1 fruit fly cellular context compared by ENCODE assay signal in the genomic region with DNA sequence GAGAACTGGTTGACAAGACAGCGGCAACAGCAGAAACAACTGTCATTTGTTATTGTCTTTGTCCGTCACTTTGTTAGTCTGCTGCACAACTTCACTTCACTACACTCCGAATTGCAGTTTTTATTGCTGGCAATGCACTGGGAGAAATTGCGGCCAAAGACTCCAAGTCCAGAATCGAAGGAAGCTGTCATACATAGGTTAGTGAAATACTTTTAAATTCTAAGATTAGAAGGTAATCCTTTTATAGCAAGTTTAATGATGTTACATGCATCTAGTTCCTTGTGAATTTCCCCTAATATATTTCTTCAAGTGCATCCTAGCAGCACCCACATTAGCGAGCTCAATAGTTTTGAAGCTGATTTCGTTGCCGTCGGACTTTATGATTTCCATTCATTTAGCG.
TF ChIP-seq lines count a peak whose summit lies in the region.

No protein-coding gene starts in this region.

TF ChIP-seq in whole organism, embryonic, 481 proteins besides CTCF, POLR2A, EP300 and RAD21 (continued from another document and continues in another):
- peak; percentile 0 for TF ChIP-seq lilli (GFP tag; optimal IDR thresholded peaks at IDR 0.05; lab: Kevin White, UChicago)
- peak; percentile 32 for TF ChIP-seq Xbp1 (GFP tag; optimal IDR thresholded peaks at IDR 0.05; lab: Kevin White, UChicago)
- TF ChIP-seq sisA (GFP tag; IDR thresholded peaks at IDR 0.05; lab: Robert Waterston, UW) = peak; percentile 63
- no peak for TF ChIP-seq stc (GFP tag; IDR thresholded peaks at IDR 0.05; lab: Robert Waterston, UW)
- TF ChIP-seq NK7.1 (GFP tag; optimal IDR thresholded peaks at IDR 0.05; lab: Kevin White, UChicago) = no peak
- TF ChIP-seq CG18262 (tag; optimal IDR thresholded peaks at IDR 0.05; lab: Kevin White, UChicago) = peak; percentile 54
- peak; percentile 65; the same call in 1 of the 2 replicates for TF ChIP-seq Xrp1 (GFP tag; IDR thresholded peaks at IDR 0.05; lab: Robert Waterston, UW)
- TF ChIP-seq CG1602 (GFP tag; optimal IDR thresholded peaks at IDR 0.05; lab: Kevin White, UChicago) = peak; percentile 3
- peak; percentile 15 for TF ChIP-seq CG16863 (GFP tag; optimal IDR thresholded peaks at IDR 0.05; lab: Kevin White, UChicago)
- TF ChIP-seq tll (GFP tag; optimal IDR thresholded peaks at IDR 0.05; lab: Kevin White, UChicago) = no peak
- TF ChIP-seq Usf (GFP tag; optimal IDR thresholded peaks at IDR 0.05; lab: Kevin White, UChicago) = no peak
- no peak for TF ChIP-seq CG9932 (GFP tag; IDR thresholded peaks at IDR 0.05; lab: Robert Waterston, UW)
- TF ChIP-seq CG1233 (GFP tag; optimal IDR thresholded peaks at IDR 0.05; lab: Kevin White, UChicago) = peak; percentile 36
- no peak for TF ChIP-seq Rx (GFP tag; IDR thresholded peaks at IDR 0.05; lab: Robert Waterston, UW)
- no peak for TF ChIP-seq sob (GFP tag; IDR thresholded peaks at IDR 0.05; lab: Robert Waterston, UW)
- TF ChIP-seq CG4360 (GFP tag; IDR thresholded peaks at IDR 0.05; lab: Robert Waterston, UW) = no peak
- peak; percentile 45 for TF ChIP-seq CG6254 (GFP tag; optimal IDR thresholded peaks at IDR 0.05; lab: Kevin White, UChicago)
- TF ChIP-seq CG7839 (tag; optimal IDR thresholded peaks at IDR 0.05; lab: Kevin White, UChicago) = peak; percentile 31
- no peak for TF ChIP-seq CG3726 (GFP tag; IDR thresholded peaks at IDR 0.05; lab: Robert Waterston, UW)
- TF ChIP-seq wor (GFP tag; IDR thresholded peaks at IDR 0.05; lab: Robert Waterston, UW) = no peak
- no peak for TF ChIP-seq CG10321 (GFP tag; IDR thresholded peaks at IDR 0.05; lab: Robert Waterston, UW)
- peak; percentile 75 for TF ChIP-seq zfh1 (GFP tag; IDR thresholded peaks at IDR 0.05; lab: Robert Waterston, UW)
- TF ChIP-seq CG18764 (GFP tag; optimal IDR thresholded peaks at IDR 0.05; lab: Kevin White, UChicago) = peak; percentile 18
- TF ChIP-seq Sox102F (GFP tag; optimal IDR thresholded peaks at IDR 0.05; lab: Kevin White, UChicago) = peak; percentile 61
- TF ChIP-seq CG8359 (GFP tag; optimal IDR thresholded peaks at IDR 0.05; lab: Kevin White, UChicago; ENCODE audit: borderline replicate concordance) = peak; percentile 48
- no peak for TF ChIP-seq gt (GFP tag; IDR thresholded peaks at IDR 0.05; lab: Robert Waterston, UW)
- peak; percentile 63 for TF ChIP-seq lmd (GFP tag; IDR thresholded peaks at IDR 0.05; lab: Robert Waterston, UW)
- TF ChIP-seq dmrt99B (tag; optimal IDR thresholded peaks at IDR 0.05; lab: Kevin White, UChicago) = peak; percentile 77
- no peak for TF ChIP-seq CG32532 (GFP tag; IDR thresholded peaks at IDR 0.05; lab: Robert Waterston, UW)
- TF ChIP-seq zen (tag; optimal IDR thresholded peaks at IDR 0.05; lab: Kevin White, UChicago) = peak; percentile 52
- no peak for TF ChIP-seq Lpt (GFP tag; optimal IDR thresholded peaks at IDR 0.05; lab: Kevin White, UChicago)
- no peak for TF ChIP-seq CG4282 (GFP tag; optimal IDR thresholded peaks at IDR 0.05; lab: Kevin White, UChicago)
- TF ChIP-seq CG2875 (GFP tag; optimal IDR thresholded peaks at IDR 0.05; lab: Kevin White, UChicago) = peak; percentile 14
- no peak for TF ChIP-seq repo (GFP tag; optimal IDR thresholded peaks at IDR 0.05; lab: Kevin White, UChicago)
- no peak for TF ChIP-seq stwl (tag; optimal IDR thresholded peaks at IDR 0.05; lab: Kevin White, UChicago)
- TF ChIP-seq pros (GFP tag; optimal IDR thresholded peaks at IDR 0.05; lab: Kevin White, UChicago) = no peak
- peak; percentile 6 for TF ChIP-seq CG12391 (tag; optimal IDR thresholded peaks at IDR 0.05; lab: Kevin White, UChicago)
- no peak for TF ChIP-seq mirr (GFP tag; optimal IDR thresholded peaks at IDR 0.05; lab: Kevin White, UChicago)
- no peak for TF ChIP-seq mld (GFP tag; IDR thresholded peaks at IDR 0.05; lab: Robert Waterston, UW; ENCODE audit: partially characterized antibody)
- peak; percentile 75 for TF ChIP-seq CG10979 (tag; optimal IDR thresholded peaks at IDR 0.05; lab: Kevin White, UChicago)
- TF ChIP-seq bab2 (GFP tag; optimal IDR thresholded peaks at IDR 0.05; lab: Kevin White, UChicago) = no peak
- peak; percentile 32 for TF ChIP-seq fd64A (GFP tag; optimal IDR thresholded peaks at IDR 0.05; lab: Kevin White, UChicago)
- TF ChIP-seq yki (optimal IDR thresholded peaks at IDR 0.05; lab: Kevin White, UChicago) = no peak
- no peak for TF ChIP-seq sna (GFP tag; IDR thresholded peaks at IDR 0.05; lab: Robert Waterston, UW; ENCODE audit: partially characterized antibody)
- TF ChIP-seq Vsx1 (GFP tag; optimal IDR thresholded peaks at IDR 0.05; lab: Kevin White, UChicago) = no peak
- peak; percentile 24 for TF ChIP-seq Antp (GFP tag; optimal IDR thresholded peaks at IDR 0.05; lab: Kevin White, UChicago)
- no peak for TF ChIP-seq esg (GFP tag; conservative IDR thresholded peaks at IDR 0.05; lab: Robert Waterston, UW)
- peak; percentile 20 to 56 for TF ChIP-seq chif (GFP tag; optimal IDR thresholded peaks at IDR 0.05; lab: Kevin White, UChicago)
- no peak for TF ChIP-seq H2.0 (GFP tag; IDR thresholded peaks at IDR 0.05; lab: Robert Waterston, UW)
- peak; percentile 15 for TF ChIP-seq CG15696 (tag; optimal IDR thresholded peaks at IDR 0.05; lab: Kevin White, UChicago)
- no peak for TF ChIP-seq Chrac-16 (GFP tag; optimal IDR thresholded peaks at IDR 0.05; lab: Kevin White, UChicago)
- TF ChIP-seq run (tag; optimal IDR thresholded peaks at IDR 0.05; lab: Kevin White, UChicago) = no peak
- TF ChIP-seq CG11456 (GFP tag; IDR thresholded peaks at IDR 0.05; lab: Robert Waterston, UW) = peak; percentile 23; the same call in 1 of the 3 replicates
- no peak for TF ChIP-seq CG6683 (GFP tag; optimal IDR thresholded peaks at IDR 0.05; lab: Kevin White, UChicago)
- TF ChIP-seq Dp (GFP tag; optimal IDR thresholded peaks at IDR 0.05; lab: Kevin White, UChicago) = no peak
- no peak for TF ChIP-seq CG3995 (GFP tag; optimal IDR thresholded peaks at IDR 0.05; lab: Kevin White, UChicago)
- TF ChIP-seq knrl (GFP tag; IDR thresholded peaks at IDR 0.05; lab: Robert Waterston, UW; ENCODE audit: partially characterized antibody) = no peak
- no peak for TF ChIP-seq Dip2 (GFP tag; IDR thresholded peaks at IDR 0.05; lab: Robert Waterston, UW)
- TF ChIP-seq CG10959 (GFP tag; IDR thresholded peaks at IDR 0.05; lab: Robert Waterston, UW) = 0 out of 2 replicates have a peak, but pooled peaks have one; percentile 26
- no peak for TF ChIP-seq CG14014 (GFP tag; IDR thresholded peaks at IDR 0.05; lab: Robert Waterston, UW)
- TF ChIP-seq p53 (GFP tag; optimal IDR thresholded peaks at IDR 0.05; lab: Kevin White, UChicago) = no peak
- 0 out of 2 replicates have a peak, but pooled peaks have one; percentile 20 for TF ChIP-seq E2f1 (GFP tag; IDR thresholded peaks at IDR 0.05; lab: Robert Waterston, UW)
- TF ChIP-seq Bdp1 (GFP tag; optimal IDR thresholded peaks at IDR 0.05; lab: Kevin White, UChicago) = no peak
- no peak for TF ChIP-seq salm (tag; optimal IDR thresholded peaks at IDR 0.05; lab: Kevin White, UChicago)
- TF ChIP-seq disco-r (GFP tag; optimal IDR thresholded peaks at IDR 0.05; lab: Kevin White, UChicago) = no peak
- TF ChIP-seq Drgx (GFP tag; IDR thresholded peaks at IDR 0.05; lab: Robert Waterston, UW) = peak; percentile 94
- no peak for TF ChIP-seq CG4730 (GFP tag; IDR thresholded peaks at IDR 0.05; lab: Robert Waterston, UW)
- no peak for TF ChIP-seq NfI (GFP tag; optimal IDR thresholded peaks at IDR 0.05; lab: Kevin White, UChicago)
- peak; percentile 33; the same call in 1 of the 2 replicates for TF ChIP-seq ap (GFP tag; IDR thresholded peaks at IDR 0.05; lab: Robert Waterston, UW)
- peak; percentile 51 for TF ChIP-seq CG17829 (tag; optimal IDR thresholded peaks at IDR 0.05; lab: Kevin White, UChicago)
- TF ChIP-seq Atf6 (GFP tag; IDR thresholded peaks at IDR 0.05; lab: Robert Waterston, UW) = no peak
- TF ChIP-seq MTF-1 (GFP tag; optimal IDR thresholded peaks at IDR 0.05; lab: Kevin White, UChicago; ENCODE audit: borderline replicate concordance) = no peak
- no peak for TF ChIP-seq emc (GFP tag; optimal IDR thresholded peaks at IDR 0.05; lab: Kevin White, UChicago)
- TF ChIP-seq CoRest (tag; optimal IDR thresholded peaks at IDR 0.05; lab: Kevin White, UChicago) = peak; percentile 32
- TF ChIP-seq az2 (GFP tag; optimal IDR thresholded peaks at IDR 0.05; lab: Kevin White, UChicago) = peak; percentile 30
- no peak for TF ChIP-seq CG8281 (tag; optimal IDR thresholded peaks at IDR 0.05; lab: Kevin White, UChicago)
- peak; percentile 67 for TF ChIP-seq phol (tag; optimal IDR thresholded peaks at IDR 0.05; lab: Kevin White, UChicago)
- TF ChIP-seq CG32772 (GFP tag; IDR thresholded peaks at IDR 0.05; lab: Robert Waterston, UW) = peak; percentile 32; the same call in 1 of the 2 replicates
- peak; percentile 24 for TF ChIP-seq CG8089 (GFP tag; optimal IDR thresholded peaks at IDR 0.05; lab: Kevin White, UChicago)
- TF ChIP-seq Ada2b (GFP tag; IDR thresholded peaks at IDR 0.05; lab: Robert Waterston, UW) = peak; percentile 33
- TF ChIP-seq CG16813 (GFP tag; IDR thresholded peaks at IDR 0.05; lab: Robert Waterston, UW; ENCODE audit: partially characterized antibody) = no peak
- TF ChIP-seq CG9797 (GFP tag; optimal IDR thresholded peaks at IDR 0.05; lab: Kevin White, UChicago) = no peak
- no peak for TF ChIP-seq so (GFP tag; IDR thresholded peaks at IDR 0.05; lab: Robert Waterston, UW)
- no peak for TF ChIP-seq CG13624 (GFP tag; optimal IDR thresholded peaks at IDR 0.05; lab: Kevin White, UChicago)
- TF ChIP-seq lola (GFP tag; optimal IDR thresholded peaks at IDR 0.05; lab: Kevin White, UChicago) = peak in 1 of 3 experiments; percentile 24
- no peak for TF ChIP-seq BEAF-32 (GFP tag; optimal IDR thresholded peaks at IDR 0.05; lab: Kevin White, UChicago)
- TF ChIP-seq CG6813 (GFP tag; optimal IDR thresholded peaks at IDR 0.05; lab: Kevin White, UChicago) = no peak
- no peak for TF ChIP-seq gro (GFP tag; optimal IDR thresholded peaks at IDR 0.05; lab: Kevin White, UChicago)
- no peak for TF ChIP-seq gcm2 (GFP tag; optimal IDR thresholded peaks at IDR 0.05; lab: Kevin White, UChicago)
- no peak for TF ChIP-seq Doc2 (GFP tag; IDR thresholded peaks at IDR 0.05; lab: Robert Waterston, UW)
- TF ChIP-seq dan (GFP tag; IDR thresholded peaks at IDR 0.05; lab: Robert Waterston, UW) = no peak
- TF ChIP-seq Gug (GFP tag; IDR thresholded peaks at IDR 0.05; lab: Robert Waterston, UW) = no peak; the same call in 3 of the 4 replicates
- TF ChIP-seq CG17328 (GFP tag; IDR thresholded peaks at IDR 0.05; lab: Robert Waterston, UW) = peak; percentile 47; the same call in 1 of the 2 replicates
- TF ChIP-seq CG10267 (tag; optimal IDR thresholded peaks at IDR 0.05; lab: Kevin White, UChicago) = peak; percentile 38
- no peak for TF ChIP-seq CG9437 (GFP tag; optimal IDR thresholded peaks at IDR 0.05; lab: Kevin White, UChicago)
- no peak for TF ChIP-seq MBD-R2 (GFP tag; IDR thresholded peaks at IDR 0.05; lab: Robert Waterston, UW)
- TF ChIP-seq CG12155 (GFP tag; optimal IDR thresholded peaks at IDR 0.05; lab: Kevin White, UChicago) = no peak
- peak; percentile 57 for TF ChIP-seq CG5245 (GFP tag; optimal IDR thresholded peaks at IDR 0.05; lab: Kevin White, UChicago)
- no peak for TF ChIP-seq cwo (GFP tag; optimal IDR thresholded peaks at IDR 0.05; lab: Kevin White, UChicago)
- peak; percentile 56 for TF ChIP-seq CG4424 (GFP tag; optimal IDR thresholded peaks at IDR 0.05; lab: Kevin White, UChicago)
- no peak for TF ChIP-seq Sin3A (optimal IDR thresholded peaks at IDR 0.05; lab: Kevin White, UChicago)
- TF ChIP-seq Dek (tag; optimal IDR thresholded peaks at IDR 0.05; lab: Kevin White, UChicago) = no peak
- TF ChIP-seq unc-4 (GFP tag; IDR thresholded peaks at IDR 0.05; lab: Robert Waterston, UW; ENCODE audit: partially characterized antibody) = no peak
- no peak for TF ChIP-seq CG15011 (GFP tag; optimal IDR thresholded peaks at IDR 0.05; lab: Kevin White, UChicago)
- TF ChIP-seq CrebB (tag; optimal IDR thresholded peaks at IDR 0.05; lab: Kevin White, UChicago) = no peak
- no peak for TF ChIP-seq CG4707 (GFP tag; optimal IDR thresholded peaks at IDR 0.05; lab: Kevin White, UChicago)
- TF ChIP-seq CG11504 (tag; optimal IDR thresholded peaks at IDR 0.05; lab: Kevin White, UChicago) = peak; percentile 74
- TF ChIP-seq caup (GFP tag; optimal IDR thresholded peaks at IDR 0.05; lab: Kevin White, UChicago; ENCODE audit: severe bottlenecking) = no peak
- TF ChIP-seq CG15269 (tag; optimal IDR thresholded peaks at IDR 0.05; lab: Kevin White, UChicago) = no peak
- TF ChIP-seq usp (GFP tag; optimal IDR thresholded peaks at IDR 0.05; lab: Kevin White, UChicago) = no peak
- peak; percentile 79 for TF ChIP-seq sens (GFP tag; lab: Kevin White, UChicago)
- TF ChIP-seq CG2712 (tag; optimal IDR thresholded peaks at IDR 0.05; lab: Kevin White, UChicago) = peak; percentile 61
- no peak for TF ChIP-seq Camta (GFP tag; optimal IDR thresholded peaks at IDR 0.05; lab: Kevin White, UChicago)
- peak; percentile 62 for TF ChIP-seq CG1529 (GFP tag; optimal IDR thresholded peaks at IDR 0.05; lab: Kevin White, UChicago)
- peak; percentile 22 for TF ChIP-seq grau (tag; optimal IDR thresholded peaks at IDR 0.05; lab: Kevin White, UChicago)
- TF ChIP-seq GATAe (GFP tag; conservative IDR thresholded peaks at IDR 0.05; lab: Robert Waterston, UW) = no peak
- TF ChIP-seq Hsf (GFP tag; optimal IDR thresholded peaks at IDR 0.05; lab: Kevin White, UChicago) = no peak
- TF ChIP-seq CG16815 (GFP tag; optimal IDR thresholded peaks at IDR 0.05; lab: Kevin White, UChicago) = no peak
- no peak for TF ChIP-seq hth (optimal IDR thresholded peaks at IDR 0.05; lab: Kevin White, UChicago)
- TF ChIP-seq CG6272 (GFP tag; IDR thresholded peaks at IDR 0.05; lab: Robert Waterston, UW) = no peak
- TF ChIP-seq toy (GFP tag; IDR thresholded peaks at IDR 0.05; lab: Robert Waterston, UW) = no peak
- peak; percentile 41 for TF ChIP-seq nom (GFP tag; optimal IDR thresholded peaks at IDR 0.05; lab: Kevin White, UChicago)
- TF ChIP-seq prd (optimal IDR thresholded peaks at IDR 0.05; lab: Kevin White, UChicago) = no peak
- peak; percentile 64; the same call in 2 of the 3 replicates for TF ChIP-seq prd (GFP tag; IDR thresholded peaks at IDR 0.05; lab: Robert Waterston, UW)
- TF ChIP-seq Fer2 (tag; optimal IDR thresholded peaks at IDR 0.05; lab: Kevin White, UChicago) = no peak
- no peak for TF ChIP-seq abd-A (tag; optimal IDR thresholded peaks at IDR 0.05; lab: Kevin White, UChicago)
- peak; percentile 57 for TF ChIP-seq gem (tag; optimal IDR thresholded peaks at IDR 0.05; lab: Kevin White, UChicago)
- no peak for TF ChIP-seq D (optimal IDR thresholded peaks at IDR 0.05; lab: Kevin White, UChicago)
- TF ChIP-seq D (GFP tag; optimal IDR thresholded peaks at IDR 0.05; lab: Kevin White, UChicago) = peak; percentile 44
